Fruit fly (Drosophila melanogaster): ENCODE data around the gene CG12951.

- peak in 1 of 2 experiments; percentile 14 for TF ChIP-seq EcR (GFP tag; optimal IDR thresholded peaks at IDR 0.05)
- no peak for TF ChIP-seq pan (optimal IDR thresholded peaks at IDR 0.05)
- no peak for TF ChIP-seq psq (optimal IDR thresholded peaks at IDR 0.05)
- no peak for TF ChIP-seq CG8478 (optimal IDR thresholded peaks at IDR 0.05)
- no peak for TF ChIP-seq usp (GFP tag; optimal IDR thresholded peaks at IDR 0.05)
Observed at dm6 chr3R:9339176-9340075, 9.3 kb upstream of the CG12951 start.

Data from whole organism.